Worm (Caenorhabditis elegans) whole organism, late embryonic: ENCODE measurements around the gene nmur-2.
"Not testable (repeated sequence)": the region's sequence is repeated elsewhere in the genome, so short reads cannot be mapped to it uniquely, and the experiment has no call there.

ENCODE experiments used
- C38D4.7 ChIP-seq: fragments of 200-800 bp; sonication (Bioruptor generic); optimal IDR thresholded peaks from 2 replicates; lab custom pipeline; 2018; ENCODE audit warnings: mild to moderate bottlenecking, missing genetic modification characterization, moderate library complexity, missing compliant biosample characterization
- F13H6.1 ChIP-seq: sonication (generic microtip); optimal IDR thresholded peaks from 2 replicates; lab custom pipeline; 2016; ENCODE audit warnings: missing genetic modification characterization, missing compliant biosample characterization
- K02D7.2 ChIP-seq: sonication (generic microtip); optimal IDR thresholded peaks from 2 replicates; lab custom pipeline; 2017; ENCODE audit warnings: mild to moderate bottlenecking, missing genetic modification characterization, missing compliant biosample characterization
- K09A11.1 ChIP-seq: sonication (generic microtip); optimal IDR thresholded peaks from 2 replicates; lab custom pipeline; 2017; ENCODE audit warnings: antibody characterized with exemption, mild to moderate bottlenecking, missing genetic modification characterization, missing compliant biosample characterization; ENCODE audit not compliant: insufficient read depth
- ahr-1 ChIP-seq: sonication (generic microtip); optimal IDR thresholded peaks from 2 replicates; lab custom pipeline; 2016; ENCODE audit warnings: missing genetic modification characterization, missing compliant biosample characterization
- ceh-18 ChIP-seq: sonication (generic microtip); optimal IDR thresholded peaks from 2 replicates; lab custom pipeline; 2016; ENCODE audit warnings: missing genetic modification characterization, missing compliant biosample characterization
- ceh-22 ChIP-seq: sonication (generic microtip); optimal IDR thresholded peaks from 2 replicates; lab custom pipeline; 2017; ENCODE audit warnings: missing biosample characterization, missing genetic modification characterization
- ceh-24 ChIP-seq: sonication (generic microtip); optimal IDR thresholded peaks from 2 replicates; lab custom pipeline; 2016; ENCODE audit warnings: mild to moderate bottlenecking, missing genetic modification characterization, missing compliant biosample characterization
- ceh-30 ChIP-seq: fragments of 150-350 bp; optimal IDR thresholded peaks from 2 replicates; lab custom pipeline; 2014; ENCODE audit warnings: missing biosample characterization, missing genetic modification characterization
- ceh-31 ChIP-seq: sonication (generic microtip); optimal IDR thresholded peaks from 2 replicates; lab custom pipeline; 2016; ENCODE audit warnings: missing genetic modification characterization, missing compliant biosample characterization
- ceh-34 ChIP-seq: sonication (generic microtip); optimal IDR thresholded peaks from 2 replicates; lab custom pipeline; 2016; ENCODE audit warnings: mild to moderate bottlenecking, missing genetic modification characterization, missing compliant biosample characterization
- ceh-45 ChIP-seq: fragments of 200-800 bp; sonication (Bioruptor generic); IDR thresholded peaks from 2 replicates; pipeline ENCODE4 v1.3.6; 2022; ENCODE audit warnings: missing genetic modification reagents, missing genetic modification characterization, missing compliant biosample characterization
- ceh-6 ChIP-seq: fragments of 200-800 bp; sonication (Bioruptor generic); optimal IDR thresholded peaks from 2 replicates; lab custom pipeline; 2018; ENCODE audit warnings: mild to moderate bottlenecking, missing genetic modification characterization, missing compliant biosample characterization
- che-1 ChIP-seq: sonication (generic microtip); optimal IDR thresholded peaks from 2 replicates; lab custom pipeline; 2016; ENCODE audit warnings: mild to moderate bottlenecking, missing genetic modification characterization, missing compliant biosample characterization
- dmd-4 ChIP-seq: sonication (generic microtip); optimal IDR thresholded peaks from 2 replicates; lab custom pipeline; 2016; ENCODE audit warnings: borderline replicate concordance, missing genetic modification characterization, missing compliant biosample characterization
- elt-2 ChIP-seq: sonication (generic microtip); optimal IDR thresholded peaks from 2 replicates; lab custom pipeline; 2016; ENCODE audit warnings: missing genetic modification reagents, missing genetic modification characterization, missing compliant biosample characterization
- elt-4 ChIP-seq: sonication (generic microtip); optimal IDR thresholded peaks from 2 replicates; lab custom pipeline; 2016; ENCODE audit warnings: missing genetic modification characterization, missing compliant biosample characterization
- ets-4 ChIP-seq: sonication (generic microtip); optimal IDR thresholded peaks from 2 replicates; lab custom pipeline; 2016; ENCODE audit warnings: missing genetic modification characterization, missing compliant biosample characterization
- hlh-13 ChIP-seq: fragments of 200-800 bp; sonication (Bioruptor generic); optimal IDR thresholded peaks from 2 replicates; lab custom pipeline; 2018; ENCODE audit warnings: mild to moderate bottlenecking, missing genetic modification characterization, missing compliant biosample characterization
- hlh-30 ChIP-seq: sonication (generic microtip); optimal IDR thresholded peaks from 2 replicates; lab custom pipeline; 2017; ENCODE audit warnings: antibody characterized with exemption, missing genetic modification characterization, missing compliant biosample characterization; ENCODE audit not compliant: insufficient read depth
- hlh-6 ChIP-seq: sonication (generic microtip); optimal IDR thresholded peaks from 2 replicates; lab custom pipeline; 2016; ENCODE audit warnings: missing genotype, missing genetic modification characterization, missing compliant biosample characterization
- hlh-8 ChIP-seq: sonication (generic microtip); optimal IDR thresholded peaks from 2 replicates; lab custom pipeline; 2016; ENCODE audit warnings: missing genotype, missing genetic modification characterization, missing compliant biosample characterization
- lin-11 ChIP-seq: fragments of 200-800 bp; sonication (Bioruptor generic); optimal IDR thresholded peaks from 2 replicates; lab custom pipeline; 2018; ENCODE audit warnings: mild to moderate bottlenecking, missing genetic modification characterization, missing compliant biosample characterization
- nfya-1 ChIP-seq: sonication (generic microtip); optimal IDR thresholded peaks from 2 replicates; lab custom pipeline; 2017; ENCODE audit warnings: missing genetic modification characterization, mild to moderate bottlenecking, missing compliant biosample characterization, antibody characterized with exemption, moderate library complexity
- nhr-232 ChIP-seq: sonication (generic microtip); optimal IDR thresholded peaks from 2 replicates; lab custom pipeline; 2016; ENCODE audit warnings: missing genetic modification characterization, missing compliant biosample characterization
- odd-2 ChIP-seq: sonication (generic microtip); optimal IDR thresholded peaks from 2 replicates; lab custom pipeline; 2017; ENCODE audit warnings: antibody characterized with exemption, mild to moderate bottlenecking, missing genetic modification characterization, missing compliant biosample characterization
- pat-9 ChIP-seq: fragments of 200-800 bp; sonication (Bioruptor generic); optimal IDR thresholded peaks from 2 replicates; lab custom pipeline; 2018; ENCODE audit warnings: mild to moderate bottlenecking, missing genetic modification characterization, moderate library complexity, missing compliant biosample characterization
- pqm-1 ChIP-seq: sonication (generic microtip); optimal IDR thresholded peaks from 2 replicates; lab custom pipeline; 2016; ENCODE audit warnings: missing genetic modification characterization, missing compliant biosample characterization
- pros-1 ChIP-seq: fragments of 150-350 bp; optimal IDR thresholded peaks from 2 replicates; lab custom pipeline; 2014; ENCODE audit warnings: missing biosample characterization, missing genetic modification reagents, missing genetic modification characterization
- sdc-2 ChIP-seq: sonication (generic microtip); optimal IDR thresholded peaks from 2 replicates; lab custom pipeline; 2016; ENCODE audit warnings: missing genotype, missing genetic modification characterization, missing compliant biosample characterization
- sox-2 ChIP-seq: fragments of 200-800 bp; sonication (Bioruptor generic); IDR thresholded peaks from 2 replicates; pipeline ENCODE4 v1.3.6; 2022; ENCODE audit warnings: missing genetic modification reagents, missing genetic modification characterization, missing compliant biosample characterization
- sox-4 ChIP-seq: sonication (generic microtip); optimal IDR thresholded peaks from 2 replicates; lab custom pipeline; 2017; ENCODE audit warnings: mild to moderate bottlenecking, missing genetic modification characterization, inconsistent platforms, missing compliant biosample characterization
- syd-9 ChIP-seq: sonication (generic microtip); optimal IDR thresholded peaks from 2 replicates; lab custom pipeline; 2016; ENCODE audit warnings: mild to moderate bottlenecking, missing genetic modification characterization, moderate library complexity, missing compliant biosample characterization
- tbx-7 ChIP-seq: sonication (generic microtip); optimal IDR thresholded peaks from 2 replicates; lab custom pipeline; 2016; ENCODE audit warnings: missing genotype, missing genetic modification characterization, missing compliant biosample characterization
- ttx-3 ChIP-seq: sonication (generic microtip); optimal IDR thresholded peaks from 2 replicates; lab custom pipeline; 2016; ENCODE audit warnings: missing genetic modification reagents, missing genetic modification characterization, missing compliant biosample characterization
- unc-55 ChIP-seq: sonication (generic microtip); optimal IDR thresholded peaks from 2 replicates; lab custom pipeline; 2017; ENCODE audit warnings: missing biosample characterization, missing genetic modification reagents, missing genetic modification characterization
- ztf-16 ChIP-seq: sonication (generic microtip); optimal IDR thresholded peaks from 2 replicates; lab custom pipeline; 2017; ENCODE audit warnings: missing genetic modification characterization, missing compliant biosample characterization

Gene nmur-2

ce11 chrII:104234-104633, 20.6 kb downstream of the nmur-2 start, which contains the start of gene col-68:
TSS of gene col-68 (plus strand) at chrII:104534.
- no peak for TF ChIP-seq pat-9 (tag; lab: Kevin White, UChicago)
- no peak for TF ChIP-seq hlh-30 (tag; lab: Kevin White, UChicago)
- TF ChIP-seq ceh-6 (GFP tag; lab: Kevin White, UChicago): no peak
- no peak for TF ChIP-seq elt-4 (tag; lab: Kevin White, UChicago)
- no peak for TF ChIP-seq ceh-31 (tag; lab: Kevin White, UChicago)
- TF ChIP-seq ahr-1 (tag; lab: Kevin White, UChicago): no peak
- TF ChIP-seq ceh-24 (tag; lab: Kevin White, UChicago): no peak
- TF ChIP-seq ceh-30 (tag; lab: Kevin White, UChicago): no peak
- TF ChIP-seq odd-2 (tag; lab: Kevin White, UChicago): no peak
- no peak for TF ChIP-seq ceh-34 (tag; lab: Kevin White, UChicago)
- TF ChIP-seq ttx-3 (tag; lab: Kevin White, UChicago): no peak
- TF ChIP-seq ceh-45 (GFP tag; lab: Robert Waterston, UW): no peak
- TF ChIP-seq sox-4 (tag; lab: Kevin White, UChicago): no peak
- no peak for TF ChIP-seq che-1 (tag; lab: Kevin White, UChicago)
- TF ChIP-seq ceh-18 (tag; lab: Kevin White, UChicago): no peak
- TF ChIP-seq K09A11.1: no peak
- no peak for TF ChIP-seq ceh-22 (tag; lab: Kevin White, UChicago)
- TF ChIP-seq C38D4.7: no peak
- no peak for TF ChIP-seq hlh-8
- TF ChIP-seq F13H6.1 (tag; lab: Kevin White, UChicago): no peak

- TF ChIP-seq tbx-7 (tag; lab: Kevin White, UChicago) (no peak), hlh-13 (GFP tag; lab: Kevin White, UChicago) (no peak), hlh-6 (tag; lab: Kevin White, UChicago) (no peak), syd-9 (tag; lab: Kevin White, UChicago) (no peak), sox-4 (tag; lab: Kevin White, UChicago) (no peak), sox-2 (GFP tag; lab: Robert Waterston, UW) (no peak), ztf-16 (tag; lab: Kevin White, UChicago) (no peak), dmd-4 (tag; lab: Kevin White, UChicago) (no peak), K02D7.2 (no peak), elt-2 (tag; lab: Kevin White, UChicago) (no peak), unc-55 (GFP tag; lab: Kevin White, UChicago) (no peak), lin-11 (tag; lab: Kevin White, UChicago) (no peak), ttx-3 (tag; lab: Kevin White, UChicago) (no peak), nhr-232 (no peak), ets-4 (tag; lab: Kevin White, UChicago) (no peak), K09A11.1 (no peak), ceh-24 (tag; lab: Kevin White, UChicago) (no peak), nfya-1 (tag; lab: Kevin White, UChicago) (no peak), pqm-1 (tag; lab: Kevin White, UChicago) (no peak)
- TF ChIP-seq, all 69 proteins: peak for 0
These were observed 23.6 kb downstream of the nmur-2 start for ce11 chrII:101176-101575.

- not testable (repeated sequence) for TF ChIP-seq sdc-2; C38D4.7; pros-1 (tag; lab: Kevin White, UChicago)
These were observed 25.9 kb downstream of the nmur-2 start, which contains the start of gene C50D2.10 for ce11 chrII:98894-99293. TSS of gene C50D2.10 (plus strand) at chrII:99138.
